Fruit fly (Drosophila melanogaster): Measurements from ENCODE around the gene CG10587.

CG10587 gene

dm6 chr3L:20982544-20982943 is 20.2 kb upstream of the CG10587 start:
- TF ChIP-seq noc (tag; optimal IDR thresholded peaks at IDR 0.05), result no peak

- no peak for TF ChIP-seq noc (tag; optimal IDR thresholded peaks at IDR 0.05)
Measured at dm6 chr3L:20981724-20982123, 19.4 kb upstream of the CG10587 start.

dm6 chr3L:20980499-20980898 is 18.1 kb upstream of the CG10587 start:
- no peak for TF ChIP-seq noc (tag; optimal IDR thresholded peaks at IDR 0.05)

- no peak for TF ChIP-seq noc (tag; optimal IDR thresholded peaks at IDR 0.05)
Measured at dm6 chr3L:20976967-20977720, 14.8 kb upstream of the CG10587 start.

- TF ChIP-seq noc (tag; optimal IDR thresholded peaks at IDR 0.05), result no peak
Measured at dm6 chr3L:20976383-20976782, 14.0 kb upstream of the CG10587 start.

- no peak for TF ChIP-seq noc (tag; optimal IDR thresholded peaks at IDR 0.05)
Measured at dm6 chr3L:20974600-20974999, 12.2 kb upstream of the CG10587 start, which contains the start of gene CG33286. Gene CG33286, minus strand, starts transcription at chr3L:20974700.

- TF ChIP-seq noc (tag; optimal IDR thresholded peaks at IDR 0.05), result no peak
Measured at dm6 chr3L:20970563-20970962, 8.2 kb upstream of the CG10587 start, which contains the start of gene CG33287. Gene CG33287, minus strand, starts transcription at chr3L:20970663.

- TF ChIP-seq noc (tag; optimal IDR thresholded peaks at IDR 0.05), result no peak
Measured at dm6 chr3L:20966662-20967061, 4.3 kb upstream of the CG10587 start, which contains the start of gene CG12983. Gene CG12983, minus strand, starts transcription at chr3L:20966762.

- TF ChIP-seq noc (tag; optimal IDR thresholded peaks at IDR 0.05), result no peak
Measured at dm6 chr3L:20961286-20961685, 1.1 kb downstream of the CG10587 start, which contains the start of gene CG11037. Gene CG11037, minus strand, starts transcription at chr3L:20961386.

- no peak for TF ChIP-seq noc (tag; optimal IDR thresholded peaks at IDR 0.05)
Measured at dm6 chr3L:20956650-20957049, 5.7 kb downstream of the CG10587 start, which contains the start of the genes Sems and CG10588. Gene Sems, minus strand, starts transcription at chr3L:20956750. Gene CG10588, plus strand, starts transcription at chr3L:20956934.

- no peak for TF ChIP-seq noc (tag; optimal IDR thresholded peaks at IDR 0.05)
Measured at dm6 chr3L:20954118-20954517, 8.2 kb downstream of the CG10587 start.

- TF ChIP-seq noc (tag; optimal IDR thresholded peaks at IDR 0.05), result no peak
Measured at dm6 chr3L:20952622-20953618, 9.4 kb downstream of the CG10587 start.

dm6 chr3L:20952121-20952487 is 10.3 kb downstream of the CG10587 start:
- no peak for TF ChIP-seq noc (tag; optimal IDR thresholded peaks at IDR 0.05)

dm6 chr3L:20951477-20952120 is 10.8 kb downstream of the CG10587 start:
- TF ChIP-seq noc (tag; optimal IDR thresholded peaks at IDR 0.05), result no peak

- TF ChIP-seq noc (tag; optimal IDR thresholded peaks at IDR 0.05), result no peak
Measured at dm6 chr3L:20950520-20951135, 11.7 kb downstream of the CG10587 start.
